Fruit fly (Drosophila melanogaster) whole organism, pupa: ENCODE results near the gene CG3285.

Source experiments
- CG10348 ChIP-seq: fragments of 200-800 bp; sonication (Bioruptor generic); IDR thresholded peaks from 2 replicates; pipeline ENCODE4 v1.3.6; 2022; ENCODE audit warnings: missing biosample characterization, missing genetic modification characterization
- Ets98B ChIP-seq: fragments of 200-800 bp; sonication (Bioruptor generic); IDR thresholded peaks from 2 replicates; pipeline ENCODE4 v1.3.6; 2022; ENCODE audit warnings: missing biosample characterization, missing genetic modification characterization

- TF ChIP-seq CG10348 (GFP tag; lab: Robert Waterston, UW), result no peak
- no peak for TF ChIP-seq Ets98B
Measured at dm6 chr2L:3298065-3298469, 32.7 kb upstream of the CG3285 start.
